Fruit fly (Drosophila melanogaster) whole organism, embryonic: ENCODE data around the gene CG42525.

ENCODE experiments used
- Abd-B ChIP-seq: fragments of 200-800 bp; sonication (Bioruptor generic); optimal IDR thresholded peaks from 2 replicates; lab custom pipeline; 2018; ENCODE audit warnings: missing biosample characterization, mild to moderate bottlenecking, missing genetic modification characterization, moderate library complexity
- Adf1 ChIP-seq: fragments of 200-800 bp; sonication (Bioruptor generic); IDR thresholded peaks from 2 replicates; pipeline ENCODE4 v1.3.6; 2022; ENCODE audit warnings: missing biosample characterization, missing genetic modification characterization
- Aef1 ChIP-seq: fragments of 200-800 bp; sonication (Bioruptor generic); IDR thresholded peaks from 3 replicates; pipeline ENCODE4 v1.3.6; 2022; ENCODE audit warnings: missing biosample characterization, missing genetic modification characterization
- C15 ChIP-seq: fragments of 200-800 bp; sonication (Bioruptor generic); IDR thresholded peaks from 3 replicates; pipeline ENCODE4 v1.3.6; 2022; ENCODE audit warnings: missing biosample characterization, missing genetic modification characterization
- CG10209 ChIP-seq: fragments of 200-800 bp; sonication (Bioruptor generic); optimal IDR thresholded peaks from 3 replicates; lab custom pipeline; 2017; ENCODE audit warnings: missing biosample characterization, mild to moderate bottlenecking, missing genetic modification characterization, missing genetic modification reagents
- CG1024 ChIP-seq: fragments of 200-800 bp; sonication (Bioruptor generic); IDR thresholded peaks from 2 replicates; pipeline ENCODE4 v1.3.6; 2022; ENCODE audit warnings: missing biosample characterization, missing genetic modification characterization
- CG11247 ChIP-seq: fragments of 200-800 bp; sonication (Bioruptor generic); IDR thresholded peaks from 2 replicates; pipeline ENCODE4 v1.3.6; 2022; ENCODE audit warnings: missing biosample characterization, missing genetic modification characterization
- CG14965 ChIP-seq: fragments of 200-800 bp; sonication (Bioruptor generic); optimal IDR thresholded peaks from 2 replicates; lab custom pipeline; 2016; ENCODE audit warnings: missing biosample characterization, missing genetic modification characterization, borderline replicate concordance
- CG15514 ChIP-seq: fragments of 200-800 bp; sonication (Bioruptor generic); optimal IDR thresholded peaks from 3 replicates; lab custom pipeline; 2017; ENCODE audit warnings: missing biosample characterization, missing genetic modification characterization, mild to moderate bottlenecking, moderate library complexity, missing genetic modification reagents
- CG16863 ChIP-seq: fragments of 200-800 bp; sonication (Bioruptor generic); optimal IDR thresholded peaks from 3 replicates; lab custom pipeline; 2016; ENCODE audit warnings: missing biosample characterization, missing genetic modification characterization
- CG18262 ChIP-seq: fragments of 200-800 bp; optimal IDR thresholded peaks from 3 replicates; lab custom pipeline; 2019; ENCODE audit warnings: missing biosample characterization, mild to moderate bottlenecking, missing genetic modification characterization, moderate library complexity
- CG2712 ChIP-seq: fragments of 200-800 bp; optimal IDR thresholded peaks from 3 replicates; lab custom pipeline; 2019; ENCODE audit warnings: missing biosample characterization, mild to moderate bottlenecking, missing genetic modification characterization, moderate library complexity
- CG30020 ChIP-seq: fragments of 200-800 bp; optimal IDR thresholded peaks from 2 replicates; lab custom pipeline; 2019; ENCODE audit warnings: missing biosample characterization, mild to moderate bottlenecking, missing genetic modification characterization, moderate library complexity
- CG30403 ChIP-seq: fragments of 200-800 bp; sonication (Bioruptor generic); optimal IDR thresholded peaks from 3 replicates; lab custom pipeline; 2016; ENCODE audit warnings: missing biosample characterization, missing genetic modification characterization
- CG3281 ChIP-seq: fragments of 200-800 bp; sonication (Bioruptor generic); optimal IDR thresholded peaks from 3 replicates; lab custom pipeline; 2017; ENCODE audit warnings: missing biosample characterization, mild to moderate bottlenecking, missing genetic modification characterization
- CG4282 ChIP-seq: fragments of 200-800 bp; sonication (Bioruptor generic); optimal IDR thresholded peaks from 2 replicates; lab custom pipeline; 2016; ENCODE audit warnings: missing biosample characterization, missing genetic modification characterization
- CG4820 ChIP-seq: fragments of 200-800 bp; sonication (Bioruptor generic); optimal IDR thresholded peaks from 3 replicates; lab custom pipeline; 2016; ENCODE audit warnings: missing biosample characterization, missing genetic modification characterization
- CG5953 ChIP-seq: fragments of 200-800 bp; sonication (Bioruptor generic); IDR thresholded peaks from 2 replicates; pipeline ENCODE4 v1.3.6; 2022; ENCODE audit warnings: missing biosample characterization, missing genetic modification characterization
- CG8944 ChIP-seq: fragments of 200-800 bp; sonication (Bioruptor generic); optimal IDR thresholded peaks from 3 replicates; lab custom pipeline; 2016; ENCODE audit warnings: missing biosample characterization, missing genetic modification characterization
- CG9215 ChIP-seq: fragments of 200-800 bp; sonication (Bioruptor generic); IDR thresholded peaks from 2 replicates; pipeline ENCODE4 v1.3.6; 2022; ENCODE audit warnings: missing biosample characterization, missing genetic modification characterization
- CG9876 ChIP-seq: fragments of 200-800 bp; sonication (Bioruptor generic); optimal IDR thresholded peaks from 2 replicates; lab custom pipeline; 2016; ENCODE audit warnings: missing biosample characterization, missing genetic modification characterization
- Dbx ChIP-seq: fragments of 200-800 bp; sonication (Bioruptor generic); IDR thresholded peaks from 3 replicates; pipeline ENCODE4 v1.3.6; 2022; ENCODE audit warnings: missing biosample characterization, missing genetic modification characterization
- Dfd ChIP-seq, 2 experiments: fragments of >200 bp; optimal IDR thresholded peaks; 2 replicates each; lab custom pipeline; 2017; ENCODE audit warnings: missing biosample characterization in 2 of 2, missing genetic modification characterization in 2 of 2
- Elba2 ChIP-seq: fragments of 200-800 bp; sonication (Bioruptor generic); optimal IDR thresholded peaks from 3 replicates; lab custom pipeline; 2016; ENCODE audit warnings: missing biosample characterization, missing genetic modification characterization
- Gsc ChIP-seq: fragments of 200-800 bp; sonication (Bioruptor generic); IDR thresholded peaks from 2 replicates; pipeline ENCODE4 v1.3.6; 2022; ENCODE audit warnings: missing biosample characterization, missing genetic modification characterization
- Hsf ChIP-seq: fragments of 200-800 bp; sonication (Bioruptor generic); optimal IDR thresholded peaks from 3 replicates; lab custom pipeline; 2016; ENCODE audit warnings: missing biosample characterization, missing genetic modification characterization
- Kr ChIP-seq: fragments of 200-800 bp; sonication (Bioruptor generic); optimal IDR thresholded peaks from 2 replicates; lab custom pipeline; 2017; ENCODE audit warnings: missing biosample characterization, mild to moderate bottlenecking, missing genetic modification characterization
- Lim3 ChIP-seq: fragments of 200-800 bp; sonication (Bioruptor generic); IDR thresholded peaks from 2 replicates; pipeline ENCODE4 v1.3.6; 2022; ENCODE audit warnings: missing biosample characterization, missing genetic modification characterization
- MTF-1 ChIP-seq: fragments of 200-800 bp; sonication (Bioruptor generic); optimal IDR thresholded peaks from 2 replicates; lab custom pipeline; 2018; ENCODE audit warnings: missing biosample characterization, mild to moderate bottlenecking, missing genetic modification characterization, borderline replicate concordance
- Nf-YB ChIP-seq: fragments of 200-800 bp; sonication (Bioruptor generic); optimal IDR thresholded peaks from 3 replicates; lab custom pipeline; 2019; ENCODE audit warnings: missing biosample characterization, mild to moderate bottlenecking, missing genetic modification characterization, moderate library complexity
- NfI ChIP-seq: fragments of 200-800 bp; sonication (Bioruptor generic); optimal IDR thresholded peaks from 3 replicates; lab custom pipeline; 2018; ENCODE audit warnings: missing biosample characterization, mild to moderate bottlenecking, missing genetic modification characterization, moderate library complexity
- Oli ChIP-seq: fragments of 200-800 bp; sonication (Bioruptor generic); optimal IDR thresholded peaks from 2 replicates; lab custom pipeline; 2018; ENCODE audit warnings: missing biosample characterization, mild to moderate bottlenecking, missing genetic modification characterization, moderate library complexity
- Optix ChIP-seq: fragments of 200-800 bp; sonication (Bioruptor generic); IDR thresholded peaks from 3 replicates; pipeline ENCODE4 v1.3.6; 2022; ENCODE audit warnings: missing biosample characterization, missing genetic modification characterization
- br ChIP-seq: fragments of >200 bp; optimal IDR thresholded peaks from 2 replicates; lab custom pipeline; 2017
- corto ChIP-seq: fragments of 200-800 bp; sonication (Bioruptor generic); optimal IDR thresholded peaks from 2 replicates; lab custom pipeline; 2016; ENCODE audit warnings: missing biosample characterization, mild to moderate bottlenecking, missing genetic modification characterization, moderate library complexity
- danr ChIP-seq: fragments of 200-800 bp; sonication (Bioruptor generic); IDR thresholded peaks from 2 replicates; pipeline ENCODE4 v1.3.6; 2022; ENCODE audit warnings: missing biosample characterization, missing genetic modification characterization
- dm ChIP-seq: fragments of 200-800 bp; sonication (Bioruptor generic); optimal IDR thresholded peaks from 3 replicates; lab custom pipeline; 2016; ENCODE audit warnings: missing biosample characterization, missing genetic modification characterization
- grn ChIP-seq: fragments of 200-800 bp; sonication (Bioruptor generic); optimal IDR thresholded peaks from 3 replicates; lab custom pipeline; 2017; ENCODE audit warnings: missing biosample characterization, missing genetic modification characterization
- kay ChIP-seq: fragments of 200-800 bp; sonication (Bioruptor generic); optimal IDR thresholded peaks from 2 replicates; lab custom pipeline; 2016; ENCODE audit warnings: missing biosample characterization, missing genetic modification characterization
- knrl ChIP-seq: fragments of 200-800 bp; sonication (Bioruptor generic); IDR thresholded peaks from 3 replicates; pipeline ENCODE4 v1.3.6; 2022; ENCODE audit warnings: missing biosample characterization, missing genetic modification characterization; ENCODE audit not compliant: partially characterized antibody
- lbe ChIP-seq: fragments of 200-800 bp; sonication (Bioruptor generic); optimal IDR thresholded peaks from 2 replicates; lab custom pipeline; 2016; ENCODE audit warnings: missing biosample characterization, mild to moderate bottlenecking, missing genetic modification characterization
- mld ChIP-seq: fragments of 200-800 bp; sonication (Bioruptor generic); IDR thresholded peaks from 3 replicates; pipeline ENCODE4 v1.3.6; 2022; ENCODE audit warnings: missing biosample characterization, missing genetic modification characterization; ENCODE audit not compliant: partially characterized antibody
- peb ChIP-seq: fragments of 200-800 bp; sonication (Bioruptor generic); IDR thresholded peaks from 2 replicates; pipeline ENCODE4 v1.3.6; 2022; ENCODE audit warnings: missing biosample characterization, missing genetic modification characterization
- pita ChIP-seq: fragments of 200-800 bp; sonication (Bioruptor generic); optimal IDR thresholded peaks from 2 replicates; lab custom pipeline; 2017; ENCODE audit warnings: missing biosample characterization, mild to moderate bottlenecking, missing genetic modification characterization
- sqz ChIP-seq: fragments of 200-800 bp; sonication (Bioruptor generic); optimal IDR thresholded peaks from 3 replicates; lab custom pipeline; 2018; ENCODE audit warnings: missing biosample characterization, mild to moderate bottlenecking, missing genetic modification characterization
- tap ChIP-seq: fragments of 200-800 bp; optimal IDR thresholded peaks from 3 replicates; lab custom pipeline; 2019; ENCODE audit warnings: missing biosample characterization, mild to moderate bottlenecking, missing genetic modification characterization, moderate library complexity
- tio ChIP-seq: fragments of 200-800 bp; sonication (Bioruptor generic); optimal IDR thresholded peaks from 2 replicates; lab custom pipeline; 2017; ENCODE audit warnings: missing biosample characterization, missing genetic modification characterization, inconsistent platforms
- unc-4 ChIP-seq: fragments of 200-800 bp; sonication (Bioruptor generic); IDR thresholded peaks from 2 replicates; pipeline ENCODE4 v1.3.6; 2022; ENCODE audit warnings: missing biosample characterization, missing genetic modification characterization; ENCODE audit not compliant: partially characterized antibody
- vnd ChIP-seq: fragments of 200-800 bp; sonication (Bioruptor generic); IDR thresholded peaks from 3 replicates; pipeline ENCODE4 v1.3.6; 2022; ENCODE audit warnings: missing biosample characterization, missing genetic modification characterization; ENCODE audit not compliant: partially characterized antibody
- yki ChIP-seq: fragments of >200 bp; optimal IDR thresholded peaks from 3 replicates; lab custom pipeline; 2018

Gene CG42525

DNA sequence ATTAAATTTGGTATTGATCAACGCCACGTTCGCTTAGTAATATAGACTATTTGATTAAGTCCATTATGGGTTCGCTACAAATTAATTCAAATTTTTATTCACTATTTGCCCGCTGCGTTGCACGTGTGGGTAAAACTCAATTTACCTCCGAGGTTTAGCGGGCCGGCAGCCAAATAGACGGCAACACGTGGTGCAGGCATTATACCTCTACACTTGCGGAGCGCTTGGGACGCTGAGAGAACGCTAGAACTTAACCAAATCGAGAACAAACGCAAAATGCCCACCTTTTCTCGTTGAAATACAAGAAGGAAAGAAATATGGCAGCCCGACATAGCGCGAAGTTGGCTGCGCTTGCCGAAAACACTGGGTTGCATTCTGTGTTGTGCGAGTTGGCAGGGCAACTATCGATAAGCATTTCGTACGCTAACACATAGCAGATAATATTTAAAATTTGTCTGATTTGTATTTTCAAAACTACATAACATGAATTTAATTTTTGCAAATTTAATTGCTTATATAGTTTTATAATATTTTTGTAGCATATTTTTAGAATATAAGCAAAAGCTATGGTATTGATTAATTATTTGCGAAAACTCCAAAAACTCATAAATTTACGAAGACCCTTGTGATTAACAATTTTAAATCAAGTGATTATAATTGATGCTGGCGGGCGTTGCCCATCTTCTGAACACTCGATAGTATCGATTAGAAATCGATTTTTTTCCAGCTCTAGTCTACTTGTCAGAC lies 33.3 kb upstream of the CG42525 start, which contains the start of the genes RpL28 and eIF1 (continued):
- TF ChIP-seq Elba2 (GFP tag; lab: Kevin White, UChicago) = peak; percentile 62
- peak; percentile 52; the same call in 1 of the 2 replicates for TF ChIP-seq peb (GFP tag; lab: Robert Waterston, UW)
- peak; percentile 86 for TF ChIP-seq lbe (GFP tag; lab: Kevin White, UChicago)
- peak; percentile 83 for TF ChIP-seq CG9215 (GFP tag; lab: Robert Waterston, UW)
- no peak for TF ChIP-seq Gsc
- TF ChIP-seq CG30020 (tag; lab: Kevin White, UChicago) = peak; percentile 85
- peak; percentile 40 for TF ChIP-seq corto (GFP tag; lab: Kevin White, UChicago)
- peak; percentile 79 for TF ChIP-seq Aef1 (GFP tag; lab: Robert Waterston, UW)
- TF ChIP-seq CG3281 (GFP tag; lab: Kevin White, UChicago) = peak; percentile 94
- TF ChIP-seq Lim3 (GFP tag; lab: Robert Waterston, UW) = no peak
- peak; percentile 98 for TF ChIP-seq NfI (GFP tag; lab: Kevin White, UChicago)
- peak; percentile 61 for TF ChIP-seq kay (GFP tag; lab: Kevin White, UChicago)
- peak; percentile 92 for TF ChIP-seq CG15514 (GFP tag; lab: Kevin White, UChicago)
- TF ChIP-seq dm (GFP tag; lab: Kevin White, UChicago) = peak; percentile 96
- peak; percentile 86 for TF ChIP-seq sqz (GFP tag; lab: Kevin White, UChicago)
- TF ChIP-seq CG5953 (GFP tag; lab: Robert Waterston, UW) = peak; percentile 80
- no peak for TF ChIP-seq Dfd (GFP tag; optimal IDR thresholded peaks at IDR 0.05; lab: Kevin White, UChicago)
- peak; percentile 90 for TF ChIP-seq Dbx (GFP tag; lab: Robert Waterston, UW)
- peak; percentile 83 for TF ChIP-seq CG18262 (tag; lab: Kevin White, UChicago)
- no peak for TF ChIP-seq pita (GFP tag; lab: Kevin White, UChicago)
- TF ChIP-seq yki (lab: Kevin White, UChicago) = no peak
- peak; percentile 64 for TF ChIP-seq CG4282
- TF ChIP-seq mld (GFP tag; lab: Robert Waterston, UW) = 0 out of 3 replicates have a peak, but pooled peaks have one; percentile 39
- TF ChIP-seq Optix (GFP tag; lab: Robert Waterston, UW) = peak; percentile 81
- TF ChIP-seq CG14965 (GFP tag; lab: Kevin White, UChicago) = peak; percentile 74
- 0 out of 2 replicates have a peak, but pooled peaks have one; percentile 28 for TF ChIP-seq danr (GFP tag; lab: Robert Waterston, UW)
- TF ChIP-seq tap (tag; lab: Kevin White, UChicago) = peak; percentile 33
- peak; percentile 92 for TF ChIP-seq CG30403 (GFP tag; lab: Kevin White, UChicago)
- peak; percentile 98 for TF ChIP-seq MTF-1 (GFP tag; lab: Kevin White, UChicago)
- no peak for TF ChIP-seq tio (GFP tag; lab: Kevin White, UChicago)
- TF ChIP-seq unc-4 (GFP tag; lab: Robert Waterston, UW) = peak; percentile 81; the same call in 1 of the 2 replicates
- peak; percentile 82 for TF ChIP-seq knrl (GFP tag; lab: Robert Waterston, UW)
- peak; percentile 83 for TF ChIP-seq CG16863 (GFP tag; lab: Kevin White, UChicago)
- peak; percentile 88 for TF ChIP-seq Kr (GFP tag; lab: Kevin White, UChicago)
- peak; percentile 83 for TF ChIP-seq grn (GFP tag; lab: Kevin White, UChicago)
- TF ChIP-seq CG11247 (GFP tag; lab: Robert Waterston, UW) = peak; percentile 87
- peak; percentile 84 for TF ChIP-seq CG1024 (GFP tag; lab: Robert Waterston, UW)
- peak; percentile 86 for TF ChIP-seq CG2712 (tag; lab: Kevin White, UChicago)
- TF ChIP-seq Oli (tag; lab: Kevin White, UChicago) = peak; percentile 13
- TF ChIP-seq vnd (GFP tag; lab: Robert Waterston, UW) = peak; percentile 77
- TF ChIP-seq CG4820 (GFP tag; lab: Kevin White, UChicago) = peak; percentile 82
- no peak for TF ChIP-seq br
- TF ChIP-seq Adf1 (GFP tag; lab: Robert Waterston, UW) = peak; percentile 58
- peak; percentile 95 for TF ChIP-seq CG9876
- peak; percentile 95 for TF ChIP-seq CG10209 (GFP tag; lab: Kevin White, UChicago)
- peak; percentile 86; the same call in 2 of the 3 replicates for TF ChIP-seq C15
- TF ChIP-seq Hsf (GFP tag; lab: Kevin White, UChicago) = peak; percentile 94
- TF ChIP-seq Nf-YB = peak; percentile 64
- TF ChIP-seq CG8944 (GFP tag; lab: Kevin White, UChicago) = peak; percentile 81
- TF ChIP-seq Abd-B (GFP tag; lab: Kevin White, UChicago) = peak; percentile 73
